Worm (Caenorhabditis elegans) whole organism, midembryonic: ENCODE measurements around the gene clec-85.
"Not testable (repeated sequence)": the region's sequence is repeated elsewhere in the genome, so short reads cannot be mapped to it uniquely, and the experiment has no call there.

Source experiments
- T22C8.4 ChIP-seq: fragments of 200-800 bp; sonication (Bioruptor generic); IDR thresholded peaks from 2 replicates; pipeline ENCODE4 v1.3.6; 2022; ENCODE audit warnings: missing genetic modification characterization, missing compliant biosample characterization
- cog-1 ChIP-seq: sonication (generic microtip); optimal IDR thresholded peaks from 2 replicates; lab custom pipeline; 2016; ENCODE audit warnings: missing genetic modification characterization, missing compliant biosample characterization
- flt-1 ChIP-seq: fragments of 200-800 bp; sonication (Bioruptor generic); IDR thresholded peaks from 2 replicates; pipeline ENCODE4 v1.3.6; 2022; ENCODE audit warnings: missing genetic modification characterization, missing compliant biosample characterization
- klf-2 ChIP-seq: fragments of 200-800 bp; sonication (Bioruptor generic); conservative IDR thresholded peaks from 2 replicates; pipeline ENCODE4 v1.3.6; 2022; ENCODE audit warnings: missing genetic modification reagents, missing genetic modification characterization, missing compliant biosample characterization
- med-1 ChIP-seq: sonication (generic microtip); optimal IDR thresholded peaks from 2 replicates; lab custom pipeline; 2017; ENCODE audit warnings: missing genetic modification characterization, mild to moderate bottlenecking, missing compliant biosample characterization, antibody characterized with exemption, missing genetic modification reagents; ENCODE audit not compliant: insufficient read depth
- ref-1 ChIP-seq: fragments of 200-800 bp; sonication (Bioruptor generic); conservative IDR thresholded peaks from 2 replicates; pipeline ENCODE4 v1.3.6; 2022; ENCODE audit warnings: missing genetic modification reagents, missing genetic modification characterization, missing compliant biosample characterization
- tab-1 ChIP-seq: fragments of 200-800 bp; sonication (Bioruptor generic); IDR thresholded peaks from 2 replicates; pipeline ENCODE4 v1.3.6; 2022; ENCODE audit warnings: missing genetic modification characterization, missing compliant biosample characterization
- ztf-23 ChIP-seq: fragments of 200-800 bp; sonication (Bioruptor generic); IDR thresholded peaks from 2 replicates; pipeline ENCODE4 v1.3.6; 2022; ENCODE audit warnings: missing genetic modification reagents, missing genetic modification characterization, missing compliant biosample characterization
- ztf-29 ChIP-seq: fragments of 200-800 bp; sonication (Bioruptor generic); IDR thresholded peaks from 2 replicates; pipeline ENCODE4 v1.3.6; 2022; ENCODE audit warnings: missing genetic modification reagents, missing genetic modification characterization, missing compliant biosample characterization

clec-85 gene

ce11 chrIV:2886655-2887054, 36.0 kb downstream of the clec-85 start, which contains the start of gene dml-1:
TSS of gene dml-1 (plus strand) at chrIV:2886955.
- no peak for TF ChIP-seq cog-1 (tag; lab: Kevin White, UChicago)
- TF ChIP-seq tab-1 (GFP tag; lab: Robert Waterston, UW) = no peak
- TF ChIP-seq ref-1 (GFP tag; lab: Robert Waterston, UW) = no peak
- no peak for TF ChIP-seq klf-2 (GFP tag; lab: Robert Waterston, UW)
- no peak for TF ChIP-seq ztf-29 (GFP tag; lab: Robert Waterston, UW)
- no peak for TF ChIP-seq med-1 (GFP tag; lab: Kevin White, UChicago)
- no peak for TF ChIP-seq flt-1
- TF ChIP-seq T22C8.4 (GFP tag; lab: Robert Waterston, UW) = no peak
- TF ChIP-seq ztf-23 = no peak

- TF ChIP-seq ztf-29 (GFP tag; lab: Robert Waterston, UW) = no peak
- TF ChIP-seq klf-2 (GFP tag; lab: Robert Waterston, UW) = no peak
- no peak for TF ChIP-seq T22C8.4 (GFP tag; lab: Robert Waterston, UW)
- TF ChIP-seq ztf-23 = no peak
- no peak for TF ChIP-seq med-1 (GFP tag; lab: Kevin White, UChicago)
- no peak for TF ChIP-seq cog-1 (tag; lab: Kevin White, UChicago)
- no peak for TF ChIP-seq flt-1
These were observed 36.6 kb downstream of the clec-85 start for ce11 chrIV:2887245-2887644.

- TF ChIP-seq cog-1 (tag; lab: Kevin White, UChicago) = no peak
- TF ChIP-seq T22C8.4 (GFP tag; lab: Robert Waterston, UW) = no peak
- no peak for TF ChIP-seq flt-1
- no peak for TF ChIP-seq tab-1 (GFP tag; lab: Robert Waterston, UW)
- no peak for TF ChIP-seq med-1 (GFP tag; lab: Kevin White, UChicago)
- TF ChIP-seq ztf-23 = no peak
- TF ChIP-seq klf-2 (GFP tag; lab: Robert Waterston, UW) = no peak
- no peak for TF ChIP-seq ztf-29 (GFP tag; lab: Robert Waterston, UW)
- no peak for TF ChIP-seq ref-1 (GFP tag; lab: Robert Waterston, UW)
These were observed 37.9 kb downstream of the clec-85 start for ce11 chrIV:2888496-2889101.

ce11 chrIV:2890401-2890952, 39.8 kb downstream of the clec-85 start, which contains the start of the genes nprt-1 and dib-1:
TSS of gene nprt-1 (minus strand) at chrIV:2890451.
TSS of gene dib-1 (plus strand) at chrIV:2890882.
- TF ChIP-seq ztf-23 (no peak), cog-1 (tag; lab: Kevin White, UChicago) (no peak), ztf-29 (GFP tag; lab: Robert Waterston, UW) (no peak), tab-1 (GFP tag; lab: Robert Waterston, UW) (no peak), flt-1 (no peak), med-1 (GFP tag; lab: Kevin White, UChicago) (no peak), ref-1 (GFP tag; lab: Robert Waterston, UW) (no peak), T22C8.4 (GFP tag; lab: Robert Waterston, UW) (no peak), klf-2 (GFP tag; lab: Robert Waterston, UW) (no peak)

- TF ChIP-seq ref-1 (GFP tag; lab: Robert Waterston, UW) = no peak
- no peak for TF ChIP-seq klf-2 (GFP tag; lab: Robert Waterston, UW)
- no peak for TF ChIP-seq flt-1
- TF ChIP-seq T22C8.4 (GFP tag; lab: Robert Waterston, UW) = no peak
- TF ChIP-seq med-1 (GFP tag; lab: Kevin White, UChicago) = no peak
- TF ChIP-seq ztf-29 (GFP tag; lab: Robert Waterston, UW) = no peak
- no peak for TF ChIP-seq tab-1 (GFP tag; lab: Robert Waterston, UW)
- no peak for TF ChIP-seq ztf-23
These were observed 41.0 kb downstream of the clec-85 start for ce11 chrIV:2891535-2892233.

ce11 chrIV:2892395-2892786, 41.7 kb downstream of the clec-85 start, which contains the start of gene Y54G2A.18:
TSS of gene Y54G2A.18 (minus strand) at chrIV:2892495.
- no peak for TF ChIP-seq ztf-23
- TF ChIP-seq ref-1 (GFP tag; lab: Robert Waterston, UW) = no peak
- TF ChIP-seq T22C8.4 (GFP tag; lab: Robert Waterston, UW) = no peak
- no peak for TF ChIP-seq tab-1 (GFP tag; lab: Robert Waterston, UW)
- no peak for TF ChIP-seq ztf-29 (GFP tag; lab: Robert Waterston, UW)

- no peak for TF ChIP-seq tab-1 (GFP tag; lab: Robert Waterston, UW)
- no peak for TF ChIP-seq ztf-23
- no peak for TF ChIP-seq ztf-29 (GFP tag; lab: Robert Waterston, UW)
- TF ChIP-seq ref-1 (GFP tag; lab: Robert Waterston, UW) = no peak
These were observed 42.2 kb downstream of the clec-85 start for ce11 chrIV:2892787-2893485.

- TF ChIP-seq ztf-29 (GFP tag; lab: Robert Waterston, UW) (no peak), med-1 (GFP tag; lab: Kevin White, UChicago) (no peak), tab-1 (GFP tag; lab: Robert Waterston, UW) (no peak), klf-2 (GFP tag; lab: Robert Waterston, UW) (no peak), T22C8.4 (GFP tag; lab: Robert Waterston, UW) (no peak)
These were observed 42.8 kb downstream of the clec-85 start for ce11 chrIV:2893486-2893842.

- TF ChIP-seq ztf-29 (GFP tag; lab: Robert Waterston, UW); med-1 (GFP tag; lab: Kevin White, UChicago); flt-1: not testable (repeated sequence)
These were observed 43.9 kb downstream of the clec-85 start, which contains the start of gene Y54G2A.19 for ce11 chrIV:2894630-2895029. TSS of gene Y54G2A.19 (minus strand) at chrIV:2894730.
